Worm (Caenorhabditis elegans) whole organism, mixed stage, embryonic: ENCODE results near the gene adss-1.

Experiments
- elt-1 ChIP-seq: sonication (generic microtip); optimal IDR thresholded peaks from 2 replicates; lab custom pipeline; 2017; ENCODE audit warnings: missing genetic modification characterization, mild to moderate bottlenecking, missing compliant biosample characterization, antibody characterized with exemption, moderate library complexity, borderline replicate concordance; ENCODE audit not compliant: insufficient read depth
- elt-3 ChIP-seq: fragments of 150-350 bp; optimal IDR thresholded peaks from 2 replicates; lab custom pipeline; 2014; ENCODE audit warnings: missing biosample characterization, missing genetic modification characterization
- flh-1 ChIP-seq: fragments of 200-800 bp; sonication (Bioruptor generic); optimal IDR thresholded peaks from 2 replicates; lab custom pipeline; 2018; ENCODE audit warnings: mild to moderate bottlenecking, missing genetic modification characterization, moderate library complexity, missing compliant biosample characterization
- lsy-2 ChIP-seq: fragments of 150-350 bp; optimal IDR thresholded peaks from 2 replicates; lab custom pipeline; 2014; ENCODE audit warnings: missing biosample characterization, missing genetic modification characterization
- nhr-12 ChIP-seq: fragments of 150-350 bp; optimal IDR thresholded peaks from 2 replicates; lab custom pipeline; 2014; ENCODE audit warnings: missing biosample characterization, missing genetic modification characterization
- nhr-237 ChIP-seq: fragments of 150-350 bp; optimal IDR thresholded peaks from 2 replicates; lab custom pipeline; 2014; ENCODE audit warnings: missing biosample characterization, missing genetic modification characterization
- nhr-28 ChIP-seq: fragments of 150-350 bp; optimal IDR thresholded peaks from 2 replicates; lab custom pipeline; 2014; ENCODE audit warnings: missing biosample characterization, missing genetic modification characterization
- unc-39 ChIP-seq: fragments of 150-350 bp; optimal IDR thresholded peaks from 2 replicates; lab custom pipeline; 2014; ENCODE audit warnings: missing biosample characterization, missing genetic modification characterization

DNA sequence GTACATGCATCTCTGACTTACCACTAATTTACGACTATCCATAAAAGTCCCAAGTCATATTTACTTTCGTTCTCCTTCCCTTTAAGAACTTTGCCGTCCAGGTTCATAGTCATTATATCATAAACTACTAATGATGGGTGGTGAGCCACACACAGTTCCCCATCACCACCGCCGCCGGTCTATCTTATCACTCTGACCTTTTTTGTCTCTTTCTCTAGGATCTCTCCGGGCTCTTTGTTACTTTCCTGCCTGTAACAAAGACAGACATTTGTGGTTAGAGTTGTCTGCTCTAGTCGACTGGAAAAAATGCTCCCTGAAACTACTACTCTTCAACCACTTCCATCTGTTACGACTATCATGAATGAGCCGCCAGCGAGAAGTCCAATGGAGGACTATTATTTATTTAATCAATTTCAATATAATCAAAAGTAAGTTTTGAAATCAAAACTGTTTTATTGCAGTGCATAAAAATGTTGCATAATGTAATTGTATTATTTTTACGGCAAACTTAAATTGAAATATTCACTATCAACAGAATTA lies 52.7 kb downstream of the adss-1 start, which contains the start of gene elt-7:
- no peak for TF ChIP-seq nhr-12 (tag; lab: Kevin White, UChicago)
- no peak for TF ChIP-seq elt-3
- TF ChIP-seq unc-39, result no peak
- no peak for TF ChIP-seq lsy-2 (tag; lab: Kevin White, UChicago)
- no peak for TF ChIP-seq nhr-237
- TF ChIP-seq flh-1, result no peak
- no peak for TF ChIP-seq nhr-28 (tag; lab: Kevin White, UChicago)
- no peak for TF ChIP-seq elt-1 (tag; lab: Kevin White, UChicago)
